Fruit fly (Drosophila melanogaster) whole organism, pupa: ENCODE data around the gene Top3beta.

ENCODE experiments used
- CG10348 ChIP-seq: fragments of 200-800 bp; sonication (Bioruptor generic); IDR thresholded peaks from 2 replicates; pipeline ENCODE4 v1.3.6; 2022; ENCODE audit warnings: missing biosample characterization, missing genetic modification characterization
- CG12605 ChIP-seq: fragments of 200-800 bp; sonication (Bioruptor generic); IDR thresholded peaks from 2 replicates; pipeline ENCODE4 v1.3.6; 2022; ENCODE audit warnings: missing biosample characterization, missing genetic modification characterization
- CG13204 ChIP-seq: fragments of 200-800 bp; sonication (Bioruptor generic); optimal IDR thresholded peaks from 2 replicates; lab custom pipeline; 2018; ENCODE audit warnings: missing biosample characterization, mild to moderate bottlenecking, missing genetic modification characterization, moderate library complexity
- CG14655 ChIP-seq: fragments of 200-800 bp; sonication (Bioruptor generic); optimal IDR thresholded peaks from 3 replicates; lab custom pipeline; 2017; ENCODE audit warnings: mild to moderate bottlenecking, missing biosample characterization, missing genetic modification reagents, missing genetic modification characterization
- CG15710 ChIP-seq: fragments of 200-800 bp; sonication (Bioruptor generic); optimal IDR thresholded peaks from 2 replicates; lab custom pipeline; 2018; ENCODE audit warnings: missing biosample characterization, mild to moderate bottlenecking, missing genetic modification characterization, moderate library complexity
- CG17806 ChIP-seq: fragments of 200-800 bp; sonication (Bioruptor generic); optimal IDR thresholded peaks from 2 replicates; lab custom pipeline; 2018; ENCODE audit warnings: missing biosample characterization, mild to moderate bottlenecking, missing genetic modification characterization, moderate library complexity
- CG32121 ChIP-seq: fragments of 200-800 bp; sonication (Bioruptor generic); IDR thresholded peaks from 2 replicates; pipeline ENCODE4 v1.3.6; 2022; ENCODE audit warnings: missing biosample characterization, missing genetic modification characterization
- CG34367 ChIP-seq: fragments of 200-800 bp; sonication (Bioruptor generic); optimal IDR thresholded peaks from 2 replicates; lab custom pipeline; 2018; ENCODE audit warnings: missing biosample characterization, mild to moderate bottlenecking, missing genetic modification characterization
- CG4496 ChIP-seq: fragments of 200-800 bp; sonication (Bioruptor generic); IDR thresholded peaks from 3 replicates; pipeline ENCODE4 v1.3.6; 2022; ENCODE audit warnings: missing biosample characterization, missing genetic modification characterization
- CG8159 ChIP-seq: fragments of 200-800 bp; sonication (Bioruptor generic); optimal IDR thresholded peaks from 3 replicates; lab custom pipeline; 2018; ENCODE audit warnings: missing biosample characterization, mild to moderate bottlenecking, missing genetic modification characterization, moderate library complexity
- CG8301 ChIP-seq: fragments of 200-800 bp; sonication (Bioruptor generic); optimal IDR thresholded peaks from 2 replicates; lab custom pipeline; 2018; ENCODE audit warnings: missing biosample characterization, mild to moderate bottlenecking, missing genetic modification characterization
- CG9948 ChIP-seq: fragments of 200-800 bp; sonication (Bioruptor generic); optimal IDR thresholded peaks from 2 replicates; lab custom pipeline; 2018; ENCODE audit warnings: missing biosample characterization, mild to moderate bottlenecking, missing genetic modification characterization, moderate library complexity
- D1 ChIP-seq: fragments of 200-800 bp; sonication (Bioruptor generic); optimal IDR thresholded peaks from 2 replicates; lab custom pipeline; 2018; ENCODE audit warnings: missing biosample characterization, mild to moderate bottlenecking, missing genetic modification characterization, moderate library complexity
- EcR ChIP-seq: fragments of 200-800 bp; sonication (Bioruptor generic); optimal IDR thresholded peaks from 3 replicates; lab custom pipeline; 2019; ENCODE audit warnings: missing biosample characterization, missing genetic modification characterization, mild to moderate bottlenecking, moderate library complexity, missing genetic modification reagents
- Ets98B ChIP-seq: fragments of 200-800 bp; sonication (Bioruptor generic); IDR thresholded peaks from 2 replicates; pipeline ENCODE4 v1.3.6; 2022; ENCODE audit warnings: missing biosample characterization, missing genetic modification characterization
- Pif1A ChIP-seq: fragments of 200-800 bp; sonication (Bioruptor generic); optimal IDR thresholded peaks from 3 replicates; lab custom pipeline; 2016; ENCODE audit warnings: missing biosample characterization, missing genetic modification characterization
- Pif1B ChIP-seq: fragments of 200-800 bp; sonication (Bioruptor generic); optimal IDR thresholded peaks from 3 replicates; lab custom pipeline; 2016; ENCODE audit warnings: missing biosample characterization, missing genetic modification characterization
- Snoo ChIP-seq: fragments of 200-800 bp; sonication (Bioruptor generic); optimal IDR thresholded peaks from 3 replicates; lab custom pipeline; 2017; ENCODE audit warnings: missing biosample characterization, mild to moderate bottlenecking, missing genetic modification characterization, inconsistent platforms
- fd96Ca ChIP-seq: fragments of 200-800 bp; sonication (Bioruptor generic); IDR thresholded peaks from 3 replicates; pipeline ENCODE4 v1.3.6; 2022; ENCODE audit warnings: missing biosample characterization, missing genetic modification characterization
- gl ChIP-seq: fragments of 200-800 bp; sonication (Bioruptor generic); optimal IDR thresholded peaks from 2 replicates; lab custom pipeline; 2018; ENCODE audit warnings: missing biosample characterization, mild to moderate bottlenecking, missing genetic modification characterization
- rn ChIP-seq: fragments of 200-800 bp; sonication (Bioruptor generic); IDR thresholded peaks from 2 replicates; pipeline ENCODE4 v1.3.6; 2022; ENCODE audit warnings: missing biosample characterization, missing genetic modification characterization

Gene Top3beta

dm6 chrX:6259696-6260095 lies 28.1 kb downstream of the Top3beta start:
- TF ChIP-seq EcR (GFP tag; lab: Kevin White, UChicago) (no peak), CG4496 (GFP tag; lab: Robert Waterston, UW) (no peak), Pif1B (GFP tag; lab: Kevin White, UChicago) (no peak), CG14655 (GFP tag; lab: Kevin White, UChicago) (no peak), CG8301 (no peak), CG10348 (no peak), Ets98B (no peak), CG34367 (no peak), CG15710 (tag; lab: Kevin White, UChicago) (no peak), CG8159 (tag; lab: Kevin White, UChicago) (no peak), D1 (tag; lab: Kevin White, UChicago) (no peak), rn (no peak), Snoo (tag; lab: Kevin White, UChicago) (no peak), CG32121 (no peak), Pif1A (GFP tag; lab: Kevin White, UChicago) (no peak), CG12605 (GFP tag; lab: Robert Waterston, UW) (no peak), gl (tag; lab: Kevin White, UChicago) (no peak), CG17806 (tag; lab: Kevin White, UChicago) (no peak), CG9948 (no peak), CG13204 (GFP tag; lab: Kevin White, UChicago) (no peak)

dm6 chrX:6255414-6255915 lies 32.3 kb downstream of the Top3beta start, which contains the start of the genes Rbcn-3A and Spx:
Gene Rbcn-3A (minus strand): TSS chrX:6255487.
Gene Spx (plus strand): TSS chrX:6255822.
- TF ChIP-seq CG15710 (tag; lab: Kevin White, UChicago) (peak; percentile 11), CG17806 (tag; lab: Kevin White, UChicago) (no peak), Pif1B (GFP tag; lab: Kevin White, UChicago) (peak; percentile 6)
- TF ChIP-seq, all 21 proteins: peak for 2

dm6 chrX:6254617-6255349 lies 33.0 kb downstream of the Top3beta start:
- TF ChIP-seq fd96Ca (GFP tag; lab: Robert Waterston, UW): 0 out of 3 replicates have a peak, but pooled peaks have one; percentile 29
- TF ChIP-seq CG14655 (GFP tag; lab: Kevin White, UChicago): no peak
- no peak for TF ChIP-seq CG32121
- no peak for TF ChIP-seq CG17806 (tag; lab: Kevin White, UChicago)
- no peak for TF ChIP-seq CG10348
- no peak for TF ChIP-seq CG8159 (tag; lab: Kevin White, UChicago)
- TF ChIP-seq gl (tag; lab: Kevin White, UChicago): no peak
- no peak for TF ChIP-seq CG9948
- TF ChIP-seq CG4496 (GFP tag; lab: Robert Waterston, UW): 0 out of 3 replicates have a peak, but pooled peaks have one; percentile 34
- no peak for TF ChIP-seq D1 (tag; lab: Kevin White, UChicago)
- no peak for TF ChIP-seq CG12605 (GFP tag; lab: Robert Waterston, UW)
- no peak for TF ChIP-seq Pif1B (GFP tag; lab: Kevin White, UChicago)
- TF ChIP-seq rn: no peak
- TF ChIP-seq EcR (GFP tag; lab: Kevin White, UChicago): no peak
- no peak for TF ChIP-seq CG8301
- no peak for TF ChIP-seq Snoo (tag; lab: Kevin White, UChicago)
- no peak for TF ChIP-seq Ets98B
- TF ChIP-seq CG13204 (GFP tag; lab: Kevin White, UChicago): no peak
- TF ChIP-seq, all 21 proteins: peak for 2

dm6 chrX:6253701-6254100 lies 34.1 kb downstream of the Top3beta start:
- TF ChIP-seq CG10348: no peak
- no peak for TF ChIP-seq CG34367
- TF ChIP-seq CG12605 (GFP tag; lab: Robert Waterston, UW): no peak
- no peak for TF ChIP-seq CG15710 (tag; lab: Kevin White, UChicago)
- TF ChIP-seq Pif1A (GFP tag; lab: Kevin White, UChicago): no peak
- TF ChIP-seq rn: no peak
- no peak for TF ChIP-seq CG8301
- no peak for TF ChIP-seq Pif1B (GFP tag; lab: Kevin White, UChicago)
- no peak for TF ChIP-seq fd96Ca (GFP tag; lab: Robert Waterston, UW)
- TF ChIP-seq D1 (tag; lab: Kevin White, UChicago): no peak
- TF ChIP-seq CG4496 (GFP tag; lab: Robert Waterston, UW): no peak
- TF ChIP-seq gl (tag; lab: Kevin White, UChicago): no peak
- TF ChIP-seq CG32121: no peak
- no peak for TF ChIP-seq Ets98B
- no peak for TF ChIP-seq CG9948
- TF ChIP-seq CG14655 (GFP tag; lab: Kevin White, UChicago): no peak
- TF ChIP-seq CG17806 (tag; lab: Kevin White, UChicago): no peak

dm6 chrX:6252897-6253540 lies 34.8 kb downstream of the Top3beta start:
- no peak for TF ChIP-seq CG32121
- no peak for TF ChIP-seq CG17806 (tag; lab: Kevin White, UChicago)
- TF ChIP-seq CG4496 (GFP tag; lab: Robert Waterston, UW): no peak
- TF ChIP-seq CG14655 (GFP tag; lab: Kevin White, UChicago): no peak
- TF ChIP-seq CG8301: no peak
- no peak for TF ChIP-seq D1 (tag; lab: Kevin White, UChicago)
- TF ChIP-seq gl (tag; lab: Kevin White, UChicago): no peak
